Fruit fly (Drosophila melanogaster) whole organism, embryonic: ENCODE measurements around the gene Cpr64Ab.

Experiments used
- Ada2b ChIP-seq: fragments of 200-800 bp; sonication (Bioruptor generic); IDR thresholded peaks from 2 replicates; pipeline ENCODE4 v1.3.6; 2022; ENCODE audit warnings: missing biosample characterization, missing genetic modification characterization
- Adf1 ChIP-seq: fragments of 200-800 bp; sonication (Bioruptor generic); IDR thresholded peaks from 2 replicates; pipeline ENCODE4 v1.3.6; 2022; ENCODE audit warnings: missing biosample characterization, missing genetic modification characterization
- Awh ChIP-seq: fragments of 200-800 bp; sonication (Bioruptor generic); IDR thresholded peaks from 2 replicates; pipeline ENCODE4, ENCODE4 v1.3.6; 2022; ENCODE audit warnings: missing biosample characterization, missing genetic modification characterization
- B-H1 ChIP-seq: fragments of 200-800 bp; sonication (Bioruptor generic); IDR thresholded peaks from 3 replicates; pipeline ENCODE4 v1.3.6; 2022; ENCODE audit warnings: missing biosample characterization, missing genetic modification characterization
- BEAF-32 ChIP-seq: fragments of 200-800 bp; sonication (Bioruptor generic); optimal IDR thresholded peaks from 3 replicates; lab custom pipeline; 2017; ENCODE audit warnings: missing biosample characterization, missing genetic modification characterization, mild to moderate bottlenecking, moderate library complexity, missing genetic modification reagents
- Bdp1 ChIP-seq: fragments of 200-800 bp; sonication (Bioruptor generic); optimal IDR thresholded peaks from 3 replicates; lab custom pipeline; 2016; ENCODE audit warnings: missing biosample characterization, missing genetic modification characterization
- CG10267 ChIP-seq: fragments of 200-800 bp; sonication (Bioruptor generic); optimal IDR thresholded peaks from 2 replicates; lab custom pipeline; 2018; ENCODE audit warnings: missing biosample characterization, mild to moderate bottlenecking, missing genetic modification characterization, moderate library complexity
- CG10366 ChIP-seq: fragments of 200-800 bp; sonication (Bioruptor generic); IDR thresholded peaks from 2 replicates; pipeline ENCODE4 v1.3.6; 2022; ENCODE audit warnings: missing biosample characterization, missing genetic modification characterization
- CG11560 ChIP-seq: fragments of 200-800 bp; sonication (Bioruptor generic); IDR thresholded peaks from 3 replicates; pipeline ENCODE4 v1.3.6; 2022; ENCODE audit warnings: missing biosample characterization, missing genetic modification characterization
- CG12104 ChIP-seq: fragments of 200-800 bp; sonication (Bioruptor generic); optimal IDR thresholded peaks from 3 replicates; lab custom pipeline; 2016; ENCODE audit warnings: missing biosample characterization, missing genetic modification characterization
- CG1233 ChIP-seq: fragments of 200-800 bp; sonication (Bioruptor generic); optimal IDR thresholded peaks from 4 replicates; lab custom pipeline; 2018; ENCODE audit warnings: missing biosample characterization, mild to moderate bottlenecking, missing genetic modification characterization
- CG12391 ChIP-seq: fragments of 200-800 bp; sonication (Bioruptor generic); optimal IDR thresholded peaks from 3 replicates; lab custom pipeline; 2018; ENCODE audit warnings: missing biosample characterization, mild to moderate bottlenecking, missing genetic modification characterization, moderate library complexity
- CG13775 ChIP-seq: fragments of 200-800 bp; sonication (Bioruptor generic); optimal IDR thresholded peaks from 3 replicates; lab custom pipeline; 2017; ENCODE audit warnings: missing biosample characterization, mild to moderate bottlenecking, missing genetic modification characterization
- CG15011 ChIP-seq: fragments of 200-800 bp; sonication (Bioruptor generic); optimal IDR thresholded peaks from 3 replicates; lab custom pipeline; 2018; ENCODE audit warnings: missing biosample characterization, mild to moderate bottlenecking, missing genetic modification characterization
- CG18262 ChIP-seq: fragments of 200-800 bp; optimal IDR thresholded peaks from 3 replicates; lab custom pipeline; 2019; ENCODE audit warnings: missing biosample characterization, mild to moderate bottlenecking, missing genetic modification characterization, moderate library complexity
- CG30403 ChIP-seq: fragments of 200-800 bp; sonication (Bioruptor generic); optimal IDR thresholded peaks from 3 replicates; lab custom pipeline; 2016; ENCODE audit warnings: missing biosample characterization, missing genetic modification characterization
- CG31224 ChIP-seq: fragments of 200-800 bp; sonication (Bioruptor generic); IDR thresholded peaks from 2 replicates; pipeline ENCODE4 v1.3.6; 2022; ENCODE audit warnings: missing biosample characterization, missing genetic modification characterization
- CG5180 ChIP-seq: fragments of 200-800 bp; sonication (Bioruptor generic); optimal IDR thresholded peaks from 3 replicates; lab custom pipeline; 2017; ENCODE audit warnings: missing biosample characterization, missing genetic modification characterization, mild to moderate bottlenecking, moderate library complexity, missing genetic modification reagents
- CG7928 ChIP-seq: fragments of 200-800 bp; sonication (Bioruptor generic); optimal IDR thresholded peaks from 2 replicates; lab custom pipeline; 2017; ENCODE audit warnings: missing biosample characterization, mild to moderate bottlenecking, missing genetic modification characterization
- CG8290 ChIP-seq, 3 experiments: fragments of 200-800 bp; sonication (Bioruptor generic); optimal IDR thresholded peaks; 2 replicates each; lab custom pipeline; 2016 to 2019; ENCODE audit warnings: missing biosample characterization in 3 of 3, missing genetic modification characterization in 3 of 3, mild to moderate bottlenecking in 2 of 3, moderate library complexity in 1 of 3
- CG9609 ChIP-seq: fragments of 200-800 bp; sonication (Bioruptor generic); optimal IDR thresholded peaks from 3 replicates; lab custom pipeline; 2016; ENCODE audit warnings: missing biosample characterization, missing genetic modification characterization
- CHES-1-like ChIP-seq: fragments of 200-800 bp; sonication (Bioruptor generic); optimal IDR thresholded peaks from 2 replicates; lab custom pipeline; 2016; ENCODE audit warnings: missing biosample characterization, missing genetic modification characterization
- CkIIα-i1 ChIP-seq: fragments of 200-800 bp; sonication (Bioruptor generic); IDR thresholded peaks from 2 replicates; pipeline ENCODE4 v1.3.6; 2022; ENCODE audit warnings: missing biosample characterization, missing genetic modification characterization
- Deaf1 ChIP-seq: fragments of 200-800 bp; optimal IDR thresholded peaks from 3 replicates; lab custom pipeline; 2019; ENCODE audit warnings: missing biosample characterization, mild to moderate bottlenecking, missing genetic modification characterization, moderate library complexity
- Dip3 ChIP-seq: fragments of 200-800 bp; sonication (Bioruptor generic); optimal IDR thresholded peaks from 3 replicates; lab custom pipeline; 2016; ENCODE audit warnings: missing biosample characterization, missing genetic modification characterization
- Dll ChIP-seq: fragments of 200-800 bp; sonication (Bioruptor generic); IDR thresholded peaks from 4 replicates; pipeline ENCODE4 v1.3.6; 2022; ENCODE audit warnings: missing biosample characterization, missing genetic modification characterization; ENCODE audit not compliant: partially characterized antibody
- H15 ChIP-seq: fragments of 200-800 bp; sonication (Bioruptor generic); IDR thresholded peaks from 3 replicates; pipeline ENCODE4 v1.3.6; 2022; ENCODE audit warnings: missing biosample characterization, missing genetic modification characterization
- Hand ChIP-seq: fragments of 200-800 bp; sonication (Bioruptor generic); optimal IDR thresholded peaks from 2 replicates; lab custom pipeline; 2017; ENCODE audit warnings: mild to moderate bottlenecking, missing biosample characterization, missing genetic modification reagents, missing genetic modification characterization
- Hr39 ChIP-seq: fragments of >200 bp; optimal IDR thresholded peaks from 2 replicates; lab custom pipeline; 2017
- MESR4 ChIP-seq: fragments of 200-800 bp; sonication (Bioruptor generic); optimal IDR thresholded peaks from 2 replicates; lab custom pipeline; 2018; ENCODE audit warnings: missing biosample characterization, mild to moderate bottlenecking, missing genetic modification characterization, moderate library complexity
- Max ChIP-seq: fragments of 200-800 bp; sonication (Bioruptor generic); optimal IDR thresholded peaks from 2 replicates; lab custom pipeline; 2016; ENCODE audit warnings: missing biosample characterization, mild to moderate bottlenecking, missing genetic modification characterization
- Myb ChIP-seq: fragments of 200-800 bp; sonication (Bioruptor generic); optimal IDR thresholded peaks from 2 replicates; lab custom pipeline; 2016; ENCODE audit warnings: missing biosample characterization, missing genetic modification characterization
- bigmax ChIP-seq: fragments of 200-800 bp; sonication (Bioruptor generic); optimal IDR thresholded peaks from 2 replicates; lab custom pipeline; 2018; ENCODE audit warnings: missing biosample characterization, mild to moderate bottlenecking, missing genetic modification characterization
- ci ChIP-seq: fragments of 200-800 bp; sonication (Bioruptor generic); IDR thresholded peaks from 3 replicates; pipeline ENCODE4 v1.3.6; 2022; ENCODE audit warnings: missing biosample characterization, missing genetic modification characterization
- dati ChIP-seq: fragments of 200-800 bp; sonication (Bioruptor generic); IDR thresholded peaks from 2 replicates; pipeline ENCODE4 v1.3.6; 2022; ENCODE audit warnings: missing biosample characterization, missing genetic modification characterization
- dpn ChIP-seq, 2 experiments: fragments of 200-800 bp; sonication (Bioruptor generic); optimal IDR thresholded peaks; 3 replicates each; lab custom pipeline; 2016; ENCODE audit warnings: missing biosample characterization in 2 of 2, missing genetic modification characterization in 2 of 2
- fd3F ChIP-seq: fragments of 200-800 bp; sonication (Bioruptor generic); optimal IDR thresholded peaks from 2 replicates; lab custom pipeline; 2018; ENCODE audit warnings: missing biosample characterization, mild to moderate bottlenecking, missing genetic modification characterization, moderate library complexity
- fd96Cb ChIP-seq: fragments of 200-800 bp; sonication (Bioruptor generic); optimal IDR thresholded peaks from 2 replicates; lab custom pipeline; 2018; ENCODE audit warnings: missing biosample characterization, mild to moderate bottlenecking, missing genetic modification characterization, moderate library complexity
- gfzf ChIP-seq: fragments of 200-800 bp; sonication (Bioruptor generic); optimal IDR thresholded peaks from 2 replicates; lab custom pipeline; 2016; ENCODE audit warnings: missing biosample characterization, mild to moderate bottlenecking, missing genetic modification characterization, moderate library complexity
- lbe ChIP-seq: fragments of 200-800 bp; sonication (Bioruptor generic); optimal IDR thresholded peaks from 2 replicates; lab custom pipeline; 2016; ENCODE audit warnings: missing biosample characterization, mild to moderate bottlenecking, missing genetic modification characterization
- onecut ChIP-seq: fragments of 200-800 bp; sonication (Bioruptor generic); IDR thresholded peaks from 2 replicates; pipeline ENCODE4 v1.3.6; 2022; ENCODE audit warnings: missing biosample characterization, missing genetic modification characterization
- p53 ChIP-seq: fragments of 200-800 bp; sonication (Bioruptor generic); optimal IDR thresholded peaks from 2 replicates; lab custom pipeline; 2016; ENCODE audit warnings: missing biosample characterization, missing genetic modification characterization
- pfk ChIP-seq: fragments of 200-800 bp; sonication (Bioruptor generic); optimal IDR thresholded peaks from 2 replicates; lab custom pipeline; 2018; ENCODE audit warnings: missing biosample characterization, mild to moderate bottlenecking, missing genetic modification characterization, moderate library complexity
- pzg ChIP-seq: fragments of 200-800 bp; sonication (Bioruptor generic); optimal IDR thresholded peaks from 3 replicates; lab custom pipeline; 2018; ENCODE audit warnings: missing biosample characterization, mild to moderate bottlenecking, missing genetic modification characterization, moderate library complexity
- sisA ChIP-seq: fragments of 200-800 bp; sonication (Bioruptor generic); IDR thresholded peaks from 2 replicates; pipeline ENCODE4 v1.3.6; 2022; ENCODE audit warnings: missing biosample characterization, missing genetic modification characterization
- slbo ChIP-seq: fragments of 200-800 bp; sonication (Bioruptor generic); IDR thresholded peaks from 2 replicates; pipeline ENCODE4 v1.3.6; 2022; ENCODE audit warnings: missing biosample characterization, missing genetic modification characterization
- tgo ChIP-seq: fragments of 200-800 bp; sonication (Bioruptor generic); IDR thresholded peaks from 3 replicates; pipeline ENCODE4 v1.3.6; 2022; ENCODE audit warnings: missing biosample characterization, missing genetic modification characterization
- tin ChIP-seq: fragments of 200-800 bp; sonication (Bioruptor generic); optimal IDR thresholded peaks from 3 replicates; lab custom pipeline; 2016; ENCODE audit warnings: missing biosample characterization, missing genetic modification characterization
- trem ChIP-seq: fragments of 200-800 bp; optimal IDR thresholded peaks from 3 replicates; lab custom pipeline; 2019; ENCODE audit warnings: missing biosample characterization, mild to moderate bottlenecking, missing genetic modification characterization, moderate library complexity
- tx ChIP-seq: fragments of 200-800 bp; sonication (Bioruptor generic); optimal IDR thresholded peaks from 2 replicates; lab custom pipeline; 2016; ENCODE audit warnings: missing biosample characterization, missing genetic modification characterization
- vfl ChIP-seq: fragments of 200-800 bp; sonication (Bioruptor generic); optimal IDR thresholded peaks from 2 replicates; lab custom pipeline; 2016; ENCODE audit warnings: missing biosample characterization, missing genetic modification characterization
- yki ChIP-seq: fragments of >200 bp; optimal IDR thresholded peaks from 3 replicates; lab custom pipeline; 2018

Cpr64Ab gene

dm6 chr3L:4242428-4242827 is 31.1 kb upstream of the Cpr64Ab start, which contains the start of gene pav (continued):
- no peak for TF ChIP-seq CG5180
- no peak for TF ChIP-seq Bdp1
- TF ChIP-seq CG10267, result peak; percentile 61
- TF ChIP-seq CG30403, result peak; percentile 54
- TF ChIP-seq tin (GFP tag; lab: Kevin White, UChicago), result peak; percentile 28
- no peak for TF ChIP-seq dati (GFP tag; lab: Robert Waterston, UW)
- peak; percentile 47 for TF ChIP-seq BEAF-32
- TF ChIP-seq CG7928 (GFP tag; lab: Kevin White, UChicago), result no peak
- no peak for TF ChIP-seq tx (GFP tag; lab: Kevin White, UChicago)
- no peak for TF ChIP-seq CkIIα-i1 (GFP tag; lab: Robert Waterston, UW)
- TF ChIP-seq Dll, result no peak
- TF ChIP-seq CG11560 (tag; lab: Robert Waterston, UW), result no peak
- no peak for TF ChIP-seq Deaf1 (tag; lab: Kevin White, UChicago)
- TF ChIP-seq CG1233 (GFP tag; lab: Kevin White, UChicago), result no peak
- TF ChIP-seq CG31224 (GFP tag; lab: Robert Waterston, UW), result no peak
- TF ChIP-seq pfk, result no peak
- peak; percentile 56 for TF ChIP-seq Ada2b (GFP tag; lab: Robert Waterston, UW)
- no peak for TF ChIP-seq Hand (GFP tag; lab: Kevin White, UChicago)
- no peak for TF ChIP-seq lbe (GFP tag; lab: Kevin White, UChicago)
- TF ChIP-seq p53 (GFP tag; lab: Kevin White, UChicago), result no peak
- TF ChIP-seq gfzf (GFP tag; lab: Kevin White, UChicago), result peak; percentile 83
- TF ChIP-seq CHES-1-like (GFP tag; lab: Kevin White, UChicago), result no peak
- TF ChIP-seq CG10366, result peak; percentile 30
- no peak for TF ChIP-seq Hr39
- no peak for TF ChIP-seq CG15011 (GFP tag; lab: Kevin White, UChicago)
- TF ChIP-seq CG13775 (GFP tag; lab: Kevin White, UChicago), result peak; percentile 30
- no peak for TF ChIP-seq bigmax (GFP tag; lab: Kevin White, UChicago)
- peak in 1 of 2 experiments; percentile 55 for TF ChIP-seq dpn (GFP tag; optimal IDR thresholded peaks at IDR 0.05; lab: Kevin White, UChicago)
- no peak for TF ChIP-seq yki (lab: Kevin White, UChicago)
- TF ChIP-seq CG8290 (GFP tag; optimal IDR thresholded peaks at IDR 0.05; lab: Kevin White, UChicago), result no peak
- no peak for TF ChIP-seq CG8290 (tag; optimal IDR thresholded peaks at IDR 0.05; lab: Kevin White, UChicago)
- TF ChIP-seq vfl (GFP tag; lab: Kevin White, UChicago), result no peak
- peak; percentile 61 for TF ChIP-seq trem
- peak; percentile 73 for TF ChIP-seq CG12391 (tag; lab: Kevin White, UChicago)
- TF ChIP-seq onecut, result peak; percentile 24; the same call in 1 of the 2 replicates
- TF ChIP-seq fd3F (GFP tag; lab: Kevin White, UChicago), result no peak
- peak; percentile 27 for TF ChIP-seq Max (GFP tag; lab: Kevin White, UChicago)
- TF ChIP-seq MESR4, result peak; percentile 46
- TF ChIP-seq sisA (GFP tag; lab: Robert Waterston, UW), result 0 out of 2 replicates have a peak, but pooled peaks have one; percentile 33
- TF ChIP-seq Dip3 (GFP tag; lab: Kevin White, UChicago), result no peak
- TF ChIP-seq tgo (GFP tag; lab: Robert Waterston, UW), result peak; percentile 30; the same call in 1 of the 3 replicates
- TF ChIP-seq pzg (GFP tag; lab: Kevin White, UChicago), result peak; percentile 77
- TF ChIP-seq Adf1 (GFP tag; lab: Robert Waterston, UW), result 0 out of 2 replicates have a peak, but pooled peaks have one; percentile 19
- peak; percentile 32; the same call in 1 of the 3 replicates for TF ChIP-seq B-H1 (GFP tag; lab: Robert Waterston, UW)
- TF ChIP-seq ci, result no peak
- TF ChIP-seq CG9609 (GFP tag; lab: Kevin White, UChicago), result no peak
- TF ChIP-seq CG12104 (GFP tag; lab: Kevin White, UChicago), result peak; percentile 18
- TF ChIP-seq H15 (GFP tag; lab: Robert Waterston, UW), result peak; percentile 32; the same call in 1 of the 3 replicates
- TF ChIP-seq fd96Cb (tag; lab: Kevin White, UChicago), result peak; percentile 44
- peak; percentile 39 for TF ChIP-seq Myb (GFP tag; lab: Kevin White, UChicago)
- no peak; the same call in 1 of the 2 replicates for TF ChIP-seq Awh (GFP tag; lab: Robert Waterston, UW)
- peak; percentile 40; the same call in 1 of the 2 replicates for TF ChIP-seq slbo (GFP tag; lab: Robert Waterston, UW)
- TF ChIP-seq CG18262 (tag; lab: Kevin White, UChicago), result no peak
